Fruit fly (Drosophila melanogaster) whole organism, embryonic: ENCODE results near the gene CG7627.

Experiments
- CG12071 ChIP-seq: fragments of 200-800 bp; sonication (Bioruptor generic); optimal IDR thresholded peaks from 3 replicates; lab custom pipeline; 2018; ENCODE audit warnings: missing biosample characterization, mild to moderate bottlenecking, missing genetic modification characterization
- CG1233 ChIP-seq: fragments of 200-800 bp; sonication (Bioruptor generic); optimal IDR thresholded peaks from 4 replicates; lab custom pipeline; 2018; ENCODE audit warnings: missing biosample characterization, mild to moderate bottlenecking, missing genetic modification characterization
- CG13287 ChIP-seq: fragments of 200-800 bp; sonication (Bioruptor generic); IDR thresholded peaks from 2 replicates; pipeline ENCODE4 v1.3.6; 2022; ENCODE audit warnings: missing biosample characterization, missing genetic modification characterization; ENCODE audit not compliant: partially characterized antibody
- CG13296 ChIP-seq: fragments of 200-800 bp; sonication (Bioruptor generic); optimal IDR thresholded peaks from 3 replicates; lab custom pipeline; 2018; ENCODE audit warnings: missing biosample characterization, mild to moderate bottlenecking, missing genetic modification characterization
- CG13424 ChIP-seq: fragments of 200-800 bp; sonication (Bioruptor generic); optimal IDR thresholded peaks from 2 replicates; lab custom pipeline; 2019; ENCODE audit warnings: missing biosample characterization, mild to moderate bottlenecking, missing genetic modification characterization, moderate library complexity
- CG14014 ChIP-seq: fragments of 200-800 bp; sonication (Bioruptor generic); IDR thresholded peaks from 2 replicates; pipeline ENCODE4 v1.3.6; 2022; ENCODE audit warnings: missing biosample characterization, missing genetic modification characterization
- CG15479 ChIP-seq: fragments of 200-800 bp; sonication (Bioruptor generic); optimal IDR thresholded peaks from 3 replicates; lab custom pipeline; 2019; ENCODE audit warnings: missing biosample characterization, mild to moderate bottlenecking, missing genetic modification characterization, moderate library complexity
- CG16779 ChIP-seq: fragments of 200-800 bp; sonication (Bioruptor generic); IDR thresholded peaks from 2 replicates; pipeline ENCODE4 v1.3.6; 2022; ENCODE audit warnings: missing biosample characterization, missing genetic modification characterization
- CG16813 ChIP-seq: fragments of 200-800 bp; sonication (Bioruptor generic); IDR thresholded peaks from 3 replicates; pipeline ENCODE4 v1.3.6; 2022; ENCODE audit warnings: missing biosample characterization, missing genetic modification characterization; ENCODE audit not compliant: partially characterized antibody
- CG17359 ChIP-seq: fragments of 200-800 bp; sonication (Bioruptor generic); optimal IDR thresholded peaks from 3 replicates; lab custom pipeline; 2018; ENCODE audit warnings: missing biosample characterization, mild to moderate bottlenecking, missing genetic modification characterization, moderate library complexity
- CG2129 ChIP-seq: fragments of 200-800 bp; sonication (Bioruptor generic); IDR thresholded peaks from 2 replicates; pipeline ENCODE4 v1.3.6; 2022; ENCODE audit warnings: missing biosample characterization, missing genetic modification characterization; ENCODE audit not compliant: partially characterized antibody
- CG3847 ChIP-seq: fragments of 200-800 bp; sonication (Bioruptor generic); IDR thresholded peaks from 2 replicates; pipeline ENCODE4 v1.3.6; 2022; ENCODE audit warnings: missing biosample characterization, missing genetic modification characterization
- CG3995 ChIP-seq: fragments of 200-800 bp; sonication (Bioruptor generic); optimal IDR thresholded peaks from 3 replicates; lab custom pipeline; 2016; ENCODE audit warnings: missing biosample characterization, missing genetic modification characterization
- CG4617 ChIP-seq: fragments of 200-800 bp; sonication (Bioruptor generic); optimal IDR thresholded peaks from 3 replicates; lab custom pipeline; 2016; ENCODE audit warnings: missing biosample characterization, missing genetic modification characterization, borderline replicate concordance
- CG6765 ChIP-seq: fragments of 200-800 bp; sonication (Bioruptor generic); optimal IDR thresholded peaks from 3 replicates; lab custom pipeline; 2017; ENCODE audit warnings: missing biosample characterization, mild to moderate bottlenecking, missing genetic modification characterization
- CG7839 ChIP-seq: fragments of 200-800 bp; sonication (Bioruptor generic); optimal IDR thresholded peaks from 3 replicates; lab custom pipeline; 2018; ENCODE audit warnings: missing biosample characterization, mild to moderate bottlenecking, missing genetic modification characterization, moderate library complexity
- CG7963 ChIP-seq: fragments of 200-800 bp; sonication (Bioruptor generic); IDR thresholded peaks from 3 replicates; pipeline ENCODE4 v1.3.6; 2022; ENCODE audit warnings: missing biosample characterization, missing genetic modification characterization; ENCODE audit not compliant: partially characterized antibody
- CG8924 ChIP-seq: fragments of 200-800 bp; optimal IDR thresholded peaks from 3 replicates; lab custom pipeline; 2019; ENCODE audit warnings: missing biosample characterization, mild to moderate bottlenecking, missing genetic modification characterization, moderate library complexity
- Dbx ChIP-seq: fragments of 200-800 bp; sonication (Bioruptor generic); IDR thresholded peaks from 3 replicates; pipeline ENCODE4 v1.3.6; 2022; ENCODE audit warnings: missing biosample characterization, missing genetic modification characterization
- Fer1 ChIP-seq: fragments of 200-800 bp; sonication (Bioruptor generic); optimal IDR thresholded peaks from 2 replicates; lab custom pipeline; 2017; ENCODE audit warnings: missing biosample characterization, mild to moderate bottlenecking, missing genetic modification characterization
- Hand ChIP-seq: fragments of 200-800 bp; sonication (Bioruptor generic); optimal IDR thresholded peaks from 2 replicates; lab custom pipeline; 2017; ENCODE audit warnings: mild to moderate bottlenecking, missing biosample characterization, missing genetic modification reagents, missing genetic modification characterization
- Jarid2 ChIP-seq: fragments of 200-800 bp; sonication (Bioruptor generic); optimal IDR thresholded peaks from 3 replicates; lab custom pipeline; 2017; ENCODE audit warnings: mild to moderate bottlenecking, missing biosample characterization, missing genetic modification reagents, missing genetic modification characterization
- Med ChIP-seq: fragments of 200-800 bp; sonication (Bioruptor generic); peaks from one replicate; lab custom pipeline; 2016; ENCODE audit warnings: missing biosample characterization, missing genetic modification characterization, mild to moderate bottlenecking, inconsistent platforms, moderate library complexity
- Myb ChIP-seq: fragments of 200-800 bp; sonication (Bioruptor generic); optimal IDR thresholded peaks from 2 replicates; lab custom pipeline; 2016; ENCODE audit warnings: missing biosample characterization, missing genetic modification characterization
- NC2β ChIP-seq: fragments of 200-800 bp; sonication (Bioruptor generic); optimal IDR thresholded peaks from 2 replicates; lab custom pipeline; 2016; ENCODE audit warnings: missing biosample characterization, missing genetic modification characterization
- Nf-YC ChIP-seq: fragments of 200-800 bp; optimal IDR thresholded peaks from 3 replicates; lab custom pipeline; 2019; ENCODE audit warnings: missing biosample characterization, mild to moderate bottlenecking, missing genetic modification characterization, moderate library complexity
- Oli ChIP-seq: fragments of 200-800 bp; sonication (Bioruptor generic); optimal IDR thresholded peaks from 2 replicates; lab custom pipeline; 2018; ENCODE audit warnings: missing biosample characterization, mild to moderate bottlenecking, missing genetic modification characterization, moderate library complexity
- PHDP ChIP-seq: fragments of 200-800 bp; sonication (Bioruptor generic); optimal IDR thresholded peaks from 3 replicates; lab custom pipeline; 2018; ENCODE audit warnings: missing biosample characterization, mild to moderate bottlenecking, missing genetic modification characterization, moderate library complexity
- Rfx ChIP-seq: fragments of 200-800 bp; sonication (Bioruptor generic); IDR thresholded peaks from 2 replicates; pipeline ENCODE4 v1.3.6; 2022; ENCODE audit warnings: missing biosample characterization, missing genetic modification characterization
- abd-A ChIP-seq: fragments of 200-800 bp; sonication (Bioruptor generic); optimal IDR thresholded peaks from 3 replicates; lab custom pipeline; 2019; ENCODE audit warnings: missing biosample characterization, mild to moderate bottlenecking, missing genetic modification characterization, moderate library complexity
- esg ChIP-seq: fragments of 200-800 bp; sonication (Bioruptor generic); conservative IDR thresholded peaks from 2 replicates; pipeline ENCODE4 v1.3.6; 2022; ENCODE audit warnings: missing biosample characterization, missing genetic modification characterization
- eve ChIP-seq, 2 experiments: fragments of >200 bp; optimal IDR thresholded peaks; 2 replicates each; lab custom pipeline; 2017; ENCODE audit warnings: missing biosample characterization in 2 of 2, missing genetic modification characterization in 2 of 2
- grau ChIP-seq: fragments of 200-800 bp; optimal IDR thresholded peaks from 3 replicates; lab custom pipeline; 2019; ENCODE audit warnings: missing biosample characterization, mild to moderate bottlenecking, missing genetic modification characterization, moderate library complexity
- gro ChIP-seq: fragments of 200-800 bp; sonication (Bioruptor generic); optimal IDR thresholded peaks from 2 replicates; lab custom pipeline; 2016; ENCODE audit warnings: missing biosample characterization, missing genetic modification characterization
- insv ChIP-seq, 2 experiments: fragments of 200-800 bp; sonication (Bioruptor generic); optimal IDR thresholded peaks; 3 replicates each; lab custom pipeline; 2016 to 2018; ENCODE audit warnings: missing biosample characterization in 2 of 2, missing genetic modification characterization in 2 of 2
- kni ChIP-seq: fragments of 200-800 bp; sonication (Bioruptor generic); optimal IDR thresholded peaks from 3 replicates; lab custom pipeline; 2017; ENCODE audit warnings: mild to moderate bottlenecking, missing biosample characterization, missing genetic modification reagents, missing genetic modification characterization
- maf-S ChIP-seq: fragments of 200-800 bp; sonication (Bioruptor generic); optimal IDR thresholded peaks from 2 replicates; lab custom pipeline; 2016; ENCODE audit warnings: missing biosample characterization, missing genetic modification characterization
- nmo ChIP-seq: fragments of 200-800 bp; sonication (Bioruptor generic); optimal IDR thresholded peaks from 2 replicates; lab custom pipeline; 2018; ENCODE audit warnings: missing biosample characterization, mild to moderate bottlenecking, missing genetic modification characterization, moderate library complexity
- odd ChIP-seq: fragments of 200-800 bp; sonication (Bioruptor generic); optimal IDR thresholded peaks from 2 replicates; lab custom pipeline; 2017; ENCODE audit warnings: missing biosample characterization, mild to moderate bottlenecking, missing genetic modification characterization
- sna ChIP-seq: fragments of 200-800 bp; sonication (Bioruptor generic); IDR thresholded peaks from 2 replicates; pipeline ENCODE4 v1.3.6; 2022; ENCODE audit warnings: missing biosample characterization, missing genetic modification characterization; ENCODE audit not compliant: partially characterized antibody
- stwl ChIP-seq: fragments of 200-800 bp; sonication (Bioruptor generic); optimal IDR thresholded peaks from 3 replicates; lab custom pipeline; 2018; ENCODE audit warnings: missing biosample characterization, mild to moderate bottlenecking, missing genetic modification characterization, moderate library complexity
- sug ChIP-seq: fragments of 200-800 bp; optimal IDR thresholded peaks from 2 replicates; lab custom pipeline; 2019; ENCODE audit warnings: missing biosample characterization, mild to moderate bottlenecking, missing genetic modification characterization, moderate library complexity
- tna ChIP-seq: fragments of 200-800 bp; sonication (Bioruptor generic); IDR thresholded peaks from 2 replicates; pipeline ENCODE4 v1.3.6; 2022; ENCODE audit warnings: missing biosample characterization, missing genetic modification characterization; ENCODE audit not compliant: partially characterized antibody
- unpg ChIP-seq: fragments of 200-800 bp; sonication (Bioruptor generic); optimal IDR thresholded peaks from 3 replicates; lab custom pipeline; 2018; ENCODE audit warnings: missing biosample characterization, mild to moderate bottlenecking, missing genetic modification characterization, moderate library complexity
- vnd ChIP-seq: fragments of 200-800 bp; sonication (Bioruptor generic); IDR thresholded peaks from 3 replicates; pipeline ENCODE4 v1.3.6; 2022; ENCODE audit warnings: missing biosample characterization, missing genetic modification characterization; ENCODE audit not compliant: partially characterized antibody
- zfh2 ChIP-seq: fragments of 200-800 bp; sonication (Bioruptor generic); optimal IDR thresholded peaks from 2 replicates; lab custom pipeline; 2016; ENCODE audit warnings: missing biosample characterization, missing genetic modification characterization

CG7627 gene

DNA sequence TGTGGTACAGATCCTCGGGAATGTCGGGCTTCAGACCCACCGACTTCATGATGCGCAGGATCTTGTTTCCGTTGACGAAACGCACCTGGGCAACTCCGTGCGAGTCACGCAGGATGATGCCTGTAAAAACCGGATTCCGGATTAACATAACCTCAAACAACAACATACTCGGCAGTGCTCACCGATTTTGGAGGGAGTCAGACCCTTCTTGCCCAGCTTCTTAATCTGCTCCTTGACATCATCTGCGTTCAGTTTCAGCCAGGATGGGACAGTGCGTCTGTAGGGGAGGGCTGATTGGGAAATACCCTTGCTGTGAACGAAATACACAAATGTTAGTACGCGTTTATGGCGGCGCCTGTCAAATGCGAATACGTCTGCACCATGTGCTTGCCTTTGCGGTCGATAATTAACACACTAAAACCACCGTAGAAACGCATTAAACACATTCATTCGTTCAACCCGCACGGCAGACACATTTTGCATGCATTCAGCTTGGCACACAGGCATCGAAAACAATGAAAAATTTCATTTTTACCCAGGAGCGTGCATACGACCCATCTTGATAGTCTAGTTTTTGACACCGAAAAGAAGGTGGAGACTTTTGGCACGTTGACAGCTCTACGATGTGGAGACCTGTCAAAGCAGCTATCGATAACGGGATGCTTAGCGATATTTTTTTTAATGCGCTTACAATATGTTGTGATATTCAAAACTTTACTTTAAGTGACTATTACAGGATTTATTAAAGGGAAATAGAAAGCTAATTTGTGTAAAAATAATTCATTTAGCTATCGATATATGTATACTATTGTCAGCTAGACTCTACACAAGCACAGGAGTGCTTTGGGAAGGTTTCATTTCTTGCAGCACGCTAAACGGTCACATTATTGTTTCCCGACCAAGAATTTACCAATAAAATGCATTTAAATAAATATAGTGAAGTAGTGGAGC, 2.0 kb upstream of the CG7627 start, which contains the start of the genes RpS13 and CSN8 (continued):
- TF ChIP-seq sug: peak; percentile 55
- TF ChIP-seq eve (GFP tag; optimal IDR thresholded peaks at IDR 0.05; lab: Kevin White, UChicago): peak in 1 of 2 experiments; percentile 69
- no peak for TF ChIP-seq zfh2 (GFP tag; lab: Kevin White, UChicago)
- peak; percentile 61 for TF ChIP-seq Med
- TF ChIP-seq Myb (GFP tag; lab: Kevin White, UChicago): peak; percentile 29
- peak in 1 of 2 experiments; percentile 40 for TF ChIP-seq insv (GFP tag; optimal IDR thresholded peaks at IDR 0.05; lab: Kevin White, UChicago)
- TF ChIP-seq odd (GFP tag; lab: Kevin White, UChicago): no peak
- TF ChIP-seq CG13296 (GFP tag; lab: Kevin White, UChicago): peak; percentile 38
- TF ChIP-seq CG3995 (GFP tag; lab: Kevin White, UChicago): peak; percentile 81
- TF ChIP-seq unpg: peak; percentile 27
- TF ChIP-seq Hand: no peak
- no peak for TF ChIP-seq esg (GFP tag; lab: Robert Waterston, UW)
- TF ChIP-seq CG16779 (GFP tag; lab: Robert Waterston, UW): 0 out of 2 replicates have a peak, but pooled peaks have one; percentile 31
- peak; percentile 52 for TF ChIP-seq Fer1 (GFP tag; lab: Kevin White, UChicago)
- peak; percentile 29 for TF ChIP-seq gro
- TF ChIP-seq CG16813: peak; percentile 95
- peak; percentile 23 for TF ChIP-seq PHDP (tag; lab: Kevin White, UChicago)
- peak; percentile 90 for TF ChIP-seq vnd (GFP tag; lab: Robert Waterston, UW)
- TF ChIP-seq CG1233 (GFP tag; lab: Kevin White, UChicago): peak; percentile 12
- peak; percentile 36 for TF ChIP-seq Jarid2 (GFP tag; lab: Kevin White, UChicago)
- TF ChIP-seq CG17359 (tag; lab: Kevin White, UChicago): peak; percentile 10
- TF ChIP-seq CG13287 (GFP tag; lab: Robert Waterston, UW): peak; percentile 96
- TF ChIP-seq CG7839 (tag; lab: Kevin White, UChicago): peak; percentile 10
- TF ChIP-seq CG6765 (GFP tag; lab: Kevin White, UChicago): peak; percentile 59
- TF ChIP-seq maf-S (GFP tag; lab: Kevin White, UChicago): peak; percentile 22
- TF ChIP-seq CG2129 (GFP tag; lab: Robert Waterston, UW): peak; percentile 91
- TF ChIP-seq NC2β: peak; percentile 43
- peak; percentile 35 for TF ChIP-seq abd-A
- TF ChIP-seq CG4617 (GFP tag; lab: Kevin White, UChicago): peak; percentile 56
- peak; percentile 23; the same call in 2 of the 3 replicates for TF ChIP-seq Dbx (GFP tag; lab: Robert Waterston, UW)
- peak; percentile 38 for TF ChIP-seq CG8924 (tag; lab: Kevin White, UChicago)
- no peak for TF ChIP-seq CG12071
- peak; percentile 66 for TF ChIP-seq kni (GFP tag; lab: Kevin White, UChicago)
- TF ChIP-seq CG7963: peak; percentile 85
- TF ChIP-seq CG14014 (GFP tag; lab: Robert Waterston, UW): no peak
- TF ChIP-seq Oli (tag; lab: Kevin White, UChicago): no peak
- peak; percentile 95 for TF ChIP-seq sna
- TF ChIP-seq Rfx (GFP tag; lab: Robert Waterston, UW): peak; percentile 43
- TF ChIP-seq CG15479 (GFP tag; lab: Kevin White, UChicago): no peak
- peak; percentile 78 for TF ChIP-seq tna (GFP tag; lab: Robert Waterston, UW)
- peak; percentile 7 for TF ChIP-seq grau (tag; lab: Kevin White, UChicago)
- 0 out of 2 replicates have a peak, but pooled peaks have one; percentile 7 for TF ChIP-seq CG3847
- peak; percentile 67 for TF ChIP-seq nmo
- peak; percentile 85 for TF ChIP-seq stwl (tag; lab: Kevin White, UChicago)
- TF ChIP-seq CG13424: peak; percentile 5
- TF ChIP-seq Nf-YC (tag; lab: Kevin White, UChicago): peak; percentile 60
